Worm (Caenorhabditis elegans) whole organism, L1 larva: ENCODE data around the gene nhr-15.

ENCODE experiments used
- C04F5.9 ChIP-seq: sonication (generic microtip); optimal IDR thresholded peaks from 2 replicates; lab custom pipeline; 2016; ENCODE audit warnings: missing genetic modification characterization, missing compliant biosample characterization
- aha-1 ChIP-seq: fragments of 150-350 bp; optimal IDR thresholded peaks from 2 replicates; lab custom pipeline; 2014; ENCODE audit warnings: missing biosample characterization, missing genetic modification characterization
- ama-1 ChIP-seq: fragments of 150-350 bp; optimal IDR thresholded peaks from 2 replicates; lab custom pipeline; 2014
- fkh-4 ChIP-seq: sonication (generic microtip); optimal IDR thresholded peaks from 2 replicates; lab custom pipeline; 2016; ENCODE audit warnings: missing compliant biosample characterization, missing genetic modification characterization, borderline replicate concordance
- lin-13 ChIP-seq: fragments of 150-350 bp; optimal IDR thresholded peaks from 2 replicates; lab custom pipeline; 2014; ENCODE audit warnings: missing biosample characterization, missing genetic modification reagents, missing genetic modification characterization
- lin-35 ChIP-seq, 2 experiments: fragments of 150-350 bp; optimal IDR thresholded peaks; 2 replicates each; lab custom pipeline; 2014; ENCODE audit warnings: missing biosample characterization in 2 of 2, missing genetic modification characterization in 2 of 2, missing genetic modification reagents in 2 of 2
- nhr-11 ChIP-seq: fragments of 150-350 bp; optimal IDR thresholded peaks from 2 replicates; lab custom pipeline; 2014; ENCODE audit warnings: missing biosample characterization, missing genetic modification characterization
- pax-3 ChIP-seq: fragments of 200-800 bp; sonication (Bioruptor generic); optimal IDR thresholded peaks from 2 replicates; lab custom pipeline; 2018; ENCODE audit warnings: mild to moderate bottlenecking, missing genetic modification characterization, moderate library complexity, missing compliant biosample characterization
- pqm-1 ChIP-seq: sonication (generic microtip); optimal IDR thresholded peaks from 3 replicates; lab custom pipeline; 2017; ENCODE audit warnings: missing biosample characterization, missing genetic modification characterization
- rnt-1 ChIP-seq: sonication (generic microtip); optimal IDR thresholded peaks from 2 replicates; lab custom pipeline; 2016; ENCODE audit warnings: mild to moderate bottlenecking, missing genetic modification characterization, moderate library complexity, missing compliant biosample characterization
- snpc-4 ChIP-seq: fragments of 150-350 bp; optimal IDR thresholded peaks from 2 replicates; lab custom pipeline; 2014; ENCODE audit warnings: missing biosample characterization, missing genetic modification characterization
- ztf-11 ChIP-seq, 2 experiments: sonication (generic microtip); optimal IDR thresholded peaks; 2 replicates each; lab custom pipeline; 2016 to 2017; ENCODE audit warnings: missing genetic modification characterization in 2 of 2, missing biosample characterization in 1 of 2, missing compliant biosample characterization in 1 of 2
- ztf-4 ChIP-seq: fragments of 150-350 bp; optimal IDR thresholded peaks from 2 replicates; lab custom pipeline; 2014; ENCODE audit warnings: missing biosample characterization, missing genetic modification characterization

DNA sequence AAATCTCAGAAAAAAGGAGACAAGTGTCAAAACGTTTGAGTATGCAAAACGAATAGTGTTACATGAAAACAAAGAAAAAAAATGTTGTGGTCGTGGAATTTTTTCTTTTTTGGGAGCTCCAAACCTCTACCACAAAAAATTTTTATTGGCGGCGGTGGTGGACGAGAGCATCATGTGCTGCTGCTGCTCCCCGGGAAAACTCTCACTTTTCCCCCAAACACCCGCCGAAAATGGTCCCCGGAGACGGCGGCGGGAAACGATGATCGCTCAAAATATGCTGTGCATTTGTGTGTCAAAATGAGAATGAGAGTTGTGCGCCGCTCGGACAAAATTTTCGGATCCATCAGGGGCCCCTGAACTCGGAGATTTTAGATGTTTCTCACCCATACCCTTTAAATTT lies 16.7 kb upstream of the nhr-15 start:
- TF ChIP-seq nhr-11 (tag; lab: Kevin White, UChicago), result no peak
- no peak for TF ChIP-seq snpc-4 (tag; lab: Kevin White, UChicago)
- no peak for TF ChIP-seq lin-35 (GFP tag; optimal IDR thresholded peaks at IDR 0.05; lab: Kevin White, UChicago)
- no peak for TF ChIP-seq ama-1 (lab: Kevin White, UChicago)
- TF ChIP-seq ztf-11 (tag; optimal IDR thresholded peaks at IDR 0.05; lab: Kevin White, UChicago), result no peak
- TF ChIP-seq C04F5.9 (tag; lab: Kevin White, UChicago), result no peak
- TF ChIP-seq fkh-4 (tag; lab: Kevin White, UChicago), result no peak
- no peak for TF ChIP-seq pax-3 (tag; lab: Kevin White, UChicago)
- no peak for TF ChIP-seq rnt-1 (tag; lab: Kevin White, UChicago)
- TF ChIP-seq aha-1, result no peak
- TF ChIP-seq lin-13 (GFP tag; lab: Kevin White, UChicago), result no peak
- no peak for TF ChIP-seq pqm-1 (tag; lab: Kevin White, UChicago)
- no peak for TF ChIP-seq ztf-4 (tag; lab: Kevin White, UChicago)
